Worm (Caenorhabditis elegans): ENCODE measurements around the gene ttr-31.

DNA sequence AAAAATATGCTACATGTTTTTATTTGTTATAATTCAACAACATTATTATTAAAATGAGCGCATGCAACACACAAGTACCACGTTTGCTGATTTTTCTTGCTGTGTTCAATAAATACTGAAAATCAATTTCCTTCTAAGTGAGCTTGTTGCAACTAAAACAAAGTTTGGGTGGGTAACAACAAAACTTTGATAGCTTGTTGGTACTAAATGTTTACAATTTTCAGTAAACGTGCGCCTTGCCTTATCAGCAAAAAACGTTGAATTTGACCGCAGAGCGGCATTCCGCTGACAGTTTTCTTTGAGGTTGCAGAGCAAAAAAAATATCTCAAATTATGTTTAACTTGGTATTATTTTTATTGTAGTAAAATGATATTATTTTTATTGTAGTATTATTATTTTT, 27.5 kb downstream of the ttr-31 start:
- TF ChIP-seq W03F9.2 (tag; optimal IDR thresholded peaks at IDR 0.05) (no peak), him-1 (tag; optimal IDR thresholded peaks at IDR 0.05) (no peak), dao-5 (tag; optimal IDR thresholded peaks at IDR 0.05) (no peak)

Measured in whole organism, L4/young adult.